Fruit fly (Drosophila melanogaster) whole organism: ENCODE results near the gene PGRP-SA.

Experiments used
- CG8478 ChIP-seq: fragments of >200 bp; optimal IDR thresholded peaks from 2 replicates; lab custom pipeline; 2018; ENCODE audit warnings: inconsistent platforms
- Dll ChIP-seq: fragments of >200 bp; optimal IDR thresholded peaks from 2 replicates; lab custom pipeline; 2017
- EcR ChIP-seq, 2 experiments: fragments of >200 bp; optimal IDR thresholded peaks; 2 replicates each; lab custom pipeline; 2017; ENCODE audit warnings: missing biosample characterization in 2 of 2, missing genetic modification characterization in 2 of 2, missing genetic modification reagents in 2 of 2
- pan ChIP-seq: fragments of >200 bp; optimal IDR thresholded peaks from 2 replicates; lab custom pipeline; 2017
- psq ChIP-seq: fragments of >200 bp; optimal IDR thresholded peaks from 2 replicates; lab custom pipeline; 2017
- usp ChIP-seq: fragments of >200 bp; optimal IDR thresholded peaks from 2 replicates; lab custom pipeline; 2017; ENCODE audit warnings: missing biosample characterization, missing genetic modification characterization, mixed read lengths

- TF ChIP-seq psq (lab: Kevin White, UChicago): no peak
- TF ChIP-seq CG8478: no peak
- no peak for TF ChIP-seq Dll (lab: Kevin White, UChicago)
- no peak for TF ChIP-seq EcR (GFP tag; optimal IDR thresholded peaks at IDR 0.05; lab: Kevin White, UChicago)
- TF ChIP-seq pan (lab: Kevin White, UChicago): no peak
- no peak for TF ChIP-seq usp (GFP tag; lab: Kevin White, UChicago)
Observed at dm6 chrX:11517295-11517694, 44.1 kb upstream of the PGRP-SA start.
